Worm (Caenorhabditis elegans) whole organism, L4 larva: ENCODE measurements around the gene T19D12.5.

Experiments
- D1046.2 ChIP-seq: fragments of 200-800 bp; sonication (Bioruptor generic); IDR thresholded peaks from 2 replicates; pipeline ENCODE4 v1.3.6; 2022; ENCODE audit warnings: missing genetic modification characterization, missing compliant biosample characterization
- F37D6.2 ChIP-seq: sonication (generic microtip); optimal IDR thresholded peaks from 2 replicates; lab custom pipeline; 2016; ENCODE audit warnings: mild to moderate bottlenecking, missing genetic modification characterization, missing compliant biosample characterization
- F44E2.7 ChIP-seq: fragments of 200-800 bp; sonication (Bioruptor generic); IDR thresholded peaks from 2 replicates; pipeline ENCODE4 v2.1.2; 2022; ENCODE audit warnings: missing genetic modification characterization, missing compliant biosample characterization
- F49E8.2 ChIP-seq: sonication (generic microtip); optimal IDR thresholded peaks from 2 replicates; lab custom pipeline; 2016; ENCODE audit warnings: missing compliant biosample characterization, mild to moderate bottlenecking, missing genetic modification characterization, borderline replicate concordance
- T26A8.4 ChIP-seq: fragments of 200-800 bp; sonication (Bioruptor generic); IDR thresholded peaks from 2 replicates; pipeline ENCODE4 v1.3.6; 2022; ENCODE audit warnings: missing genetic modification characterization, missing compliant biosample characterization
- Y105C5A.15 ChIP-seq: fragments of 200-800 bp; sonication (Bioruptor generic); IDR thresholded peaks from 2 replicates; pipeline ENCODE4 v1.3.6; 2022; ENCODE audit warnings: missing genetic modification characterization, missing compliant biosample characterization
- Y48G9A.11 ChIP-seq: fragments of 200-800 bp; sonication (Bioruptor generic); IDR thresholded peaks from 2 replicates; pipeline ENCODE4 v1.3.6; 2022; ENCODE audit warnings: missing genetic modification reagents, missing genetic modification characterization, missing compliant biosample characterization
- Y75B8A.6 ChIP-seq: fragments of 200-800 bp; sonication (Bioruptor generic); IDR thresholded peaks from 2 replicates; pipeline ENCODE4 v1.3.6; 2022; ENCODE audit warnings: missing genetic modification reagents, missing genetic modification characterization, missing compliant biosample characterization
- aha-1 ChIP-seq: fragments of 150-350 bp; peaks from one replicate; lab custom pipeline; 2014; ENCODE audit warnings: missing biosample characterization, missing genetic modification characterization
- ama-1 ChIP-seq: fragments of 150-350 bp; optimal IDR thresholded peaks from 2 replicates; lab custom pipeline; 2014; ENCODE audit warnings: inconsistent platforms, mixed read lengths
- attf-4 ChIP-seq: sonication (generic microtip); optimal IDR thresholded peaks from 3 replicates; lab custom pipeline; 2017; ENCODE audit warnings: missing biosample characterization, missing genetic modification characterization
- ceh-20 ChIP-seq: fragments of 200-800 bp; sonication (Bioruptor generic); IDR thresholded peaks from 2 replicates; pipeline ENCODE4 v1.3.6; 2022; ENCODE audit warnings: missing genetic modification reagents, missing genetic modification characterization, missing compliant biosample characterization
- ceh-28 ChIP-seq: fragments of 150-350 bp; optimal IDR thresholded peaks from 2 replicates; lab custom pipeline; 2014; ENCODE audit warnings: missing biosample characterization, missing genetic modification reagents, missing genetic modification characterization
- daf-16 ChIP-seq, 3 experiments: sonication (generic microtip); optimal IDR thresholded peaks; 2 replicates each; lab custom pipeline; 2016 to 2017; ENCODE audit warnings: missing genetic modification characterization in 3 of 3, missing genetic modification reagents in 3 of 3, mild to moderate bottlenecking in 2 of 3, missing compliant biosample characterization in 2 of 3, missing biosample characterization in 1 of 3, moderate library complexity in 1 of 3
- daf-19 ChIP-seq: fragments of 200-800 bp; sonication (Bioruptor generic); conservative IDR thresholded peaks from 2 replicates; pipeline ENCODE4 v1.3.6; 2022; ENCODE audit warnings: missing genetic modification characterization, missing compliant biosample characterization
- dve-1 ChIP-seq: sonication (generic microtip); optimal IDR thresholded peaks from 2 replicates; lab custom pipeline; 2017; ENCODE audit warnings: antibody characterized with exemption, mild to moderate bottlenecking, missing genetic modification characterization, missing compliant biosample characterization; ENCODE audit not compliant: insufficient read depth
- egl-27 ChIP-seq: sonication (generic microtip); optimal IDR thresholded peaks from 3 replicates; lab custom pipeline; 2017; ENCODE audit warnings: missing biosample characterization, missing genetic modification reagents, missing genetic modification characterization
- fkh-10 ChIP-seq: fragments of 150-350 bp; optimal IDR thresholded peaks from 2 replicates; lab custom pipeline; 2014; ENCODE audit warnings: missing biosample characterization, missing genetic modification reagents, missing genetic modification characterization
- hif-1 ChIP-seq, 2 experiments: sonication (generic microtip); optimal IDR thresholded peaks; 2 replicates each; lab custom pipeline; 2016 to 2017; ENCODE audit warnings: missing compliant biosample characterization in 2 of 2, missing genetic modification characterization in 2 of 2, missing genetic modification reagents in 2 of 2, missing genotype in 2 of 2, mild to moderate bottlenecking in 1 of 2
- hlh-11 ChIP-seq: fragments of 200-800 bp; sonication (Bioruptor generic); optimal IDR thresholded peaks from 2 replicates; lab custom pipeline; 2018; ENCODE audit warnings: mild to moderate bottlenecking, missing genetic modification characterization, missing compliant biosample characterization
- hlh-30 ChIP-seq: sonication (generic microtip); optimal IDR thresholded peaks from 2 replicates; lab custom pipeline; 2017; ENCODE audit warnings: antibody characterized with exemption, mild to moderate bottlenecking, missing genetic modification characterization, missing compliant biosample characterization; ENCODE audit not compliant: insufficient read depth
- jun-1 ChIP-seq: fragments of 150-350 bp; optimal IDR thresholded peaks from 2 replicates; lab custom pipeline; 2014; ENCODE audit warnings: missing biosample characterization, missing genetic modification reagents, missing genetic modification characterization
- lim-7 ChIP-seq: fragments of 200-800 bp; sonication (Bioruptor generic); IDR thresholded peaks from 2 replicates; pipeline ENCODE4 v1.3.6; 2022; ENCODE audit warnings: missing genetic modification characterization, missing compliant biosample characterization
- lin-1 ChIP-seq: fragments of 200-800 bp; sonication (Bioruptor generic); IDR thresholded peaks from 2 replicates; pipeline ENCODE4 v1.3.6; 2022; ENCODE audit warnings: missing genetic modification reagents, missing genetic modification characterization, missing compliant biosample characterization
- lin-13 ChIP-seq: fragments of 150-350 bp; optimal IDR thresholded peaks from 2 replicates; lab custom pipeline; 2014; ENCODE audit warnings: missing biosample characterization, missing genetic modification reagents, missing genetic modification characterization
- lin-29 ChIP-seq: fragments of 200-800 bp; sonication (Bioruptor generic); IDR thresholded peaks from 2 replicates; pipeline ENCODE4 v1.3.6; 2022; ENCODE audit warnings: missing genetic modification reagents, missing genetic modification characterization, missing compliant biosample characterization
- lin-38 ChIP-seq: fragments of 200-800 bp; sonication (Bioruptor generic); IDR thresholded peaks from 2 replicates; pipeline ENCODE4 v1.3.6; 2022; ENCODE audit warnings: missing genetic modification reagents, missing genetic modification characterization, missing compliant biosample characterization
- mdl-1 ChIP-seq, 2 experiments: fragments of 150-350 bp in 1 of 2; sonication (generic microtip) in 1 of 2; optimal IDR thresholded peaks; 2 replicates each; lab custom pipeline; 2014 to 2017; ENCODE audit warnings: missing biosample characterization in 2 of 2, missing genetic modification characterization in 2 of 2
- mep-1 ChIP-seq: fragments of 150-350 bp; sonication (generic microtip); optimal IDR thresholded peaks from 3 replicates; lab custom pipeline; 2014; ENCODE audit warnings: missing biosample characterization, missing genetic modification characterization
- mes-2 ChIP-seq: sonication (generic microtip); optimal IDR thresholded peaks from 2 replicates; lab custom pipeline; 2016; ENCODE audit warnings: missing genotype, mild to moderate bottlenecking, missing genetic modification characterization, missing compliant biosample characterization; ENCODE audit not compliant: poor library complexity, severe bottlenecking
- nhr-102 ChIP-seq: sonication (generic microtip); optimal IDR thresholded peaks from 2 replicates; lab custom pipeline; 2016; ENCODE audit warnings: mild to moderate bottlenecking, missing genetic modification characterization, moderate library complexity, missing compliant biosample characterization
- nhr-11 ChIP-seq: fragments of 150-350 bp; optimal IDR thresholded peaks from 2 replicates; lab custom pipeline; 2014; ENCODE audit warnings: missing biosample characterization, missing genetic modification characterization
- nhr-111 ChIP-seq: fragments of 200-800 bp; sonication (Bioruptor generic); optimal IDR thresholded peaks from 2 replicates; lab custom pipeline; 2018; ENCODE audit warnings: mild to moderate bottlenecking, missing genetic modification characterization, missing compliant biosample characterization
- nhr-28 ChIP-seq: fragments of 150-350 bp; optimal IDR thresholded peaks from 2 replicates; lab custom pipeline; 2014; ENCODE audit warnings: missing biosample characterization, missing genetic modification characterization
- nhr-42 ChIP-seq: fragments of 200-800 bp; sonication (Bioruptor generic); IDR thresholded peaks from 2 replicates; pipeline ENCODE4 v1.3.6; 2022; ENCODE audit warnings: missing genetic modification characterization, missing compliant biosample characterization
- nhr-48 ChIP-seq: sonication (generic microtip); optimal IDR thresholded peaks from 2 replicates; lab custom pipeline; 2016; ENCODE audit warnings: mild to moderate bottlenecking, missing genetic modification characterization, missing compliant biosample characterization
- pha-4 ChIP-seq, 2 experiments: fragments of 150-350 bp in 1 of 2; fragments of 200-800 bp in 1 of 2; sonication (Bioruptor generic) in 1 of 2; IDR thresholded peaks in 1 of 2; optimal IDR thresholded peaks in 1 of 2; 2 replicates each; pipeline versions ENCODE4 v1.3.6 to Lab custom; 2014 to 2022; ENCODE audit warnings: missing genetic modification characterization in 2 of 2, missing genetic modification reagents in 2 of 2, missing biosample characterization in 1 of 2, missing compliant biosample characterization in 1 of 2
- php-3 ChIP-seq: fragments of 200-800 bp; sonication (Bioruptor generic); IDR thresholded peaks from 2 replicates; pipeline ENCODE4 v1.3.6; 2022; ENCODE audit warnings: missing genetic modification reagents, missing genetic modification characterization, missing compliant biosample characterization
- rbr-2 ChIP-seq: sonication (generic microtip); optimal IDR thresholded peaks from 2 replicates; lab custom pipeline; 2016; ENCODE audit warnings: missing genotype, missing genetic modification characterization, missing compliant biosample characterization
- skn-1 ChIP-seq: fragments of 150-350 bp; optimal IDR thresholded peaks from 2 replicates; lab custom pipeline; 2014; ENCODE audit warnings: missing biosample characterization, missing genetic modification characterization
- spr-3 ChIP-seq: fragments of 200-800 bp; sonication (Bioruptor generic); optimal IDR thresholded peaks from 2 replicates; lab custom pipeline; 2018; ENCODE audit warnings: mild to moderate bottlenecking, missing genetic modification characterization, missing compliant biosample characterization
- tag-97 ChIP-seq: fragments of 200-800 bp; sonication (Bioruptor generic); IDR thresholded peaks from 2 replicates; pipeline ENCODE4 v1.3.6; 2022; ENCODE audit warnings: missing genetic modification characterization, missing compliant biosample characterization
- tra-1 ChIP-seq: fragments of 200-800 bp; sonication (Bioruptor generic); IDR thresholded peaks from 2 replicates; pipeline ENCODE4 v1.3.6; 2022; ENCODE audit warnings: missing genetic modification reagents, missing genetic modification characterization, missing compliant biosample characterization
- unc-130 ChIP-seq: sonication (generic microtip); optimal IDR thresholded peaks from 2 replicates; lab custom pipeline; 2016; ENCODE audit warnings: missing genetic modification reagents, missing genetic modification characterization, missing compliant biosample characterization
- vab-7 ChIP-seq: fragments of 200-800 bp; sonication (Bioruptor generic); IDR thresholded peaks from 2 replicates; pipeline ENCODE4 v1.3.6; 2022; ENCODE audit warnings: missing genetic modification reagents, missing genetic modification characterization, missing compliant biosample characterization
- zag-1 ChIP-seq: fragments of 150-350 bp; optimal IDR thresholded peaks from 2 replicates; lab custom pipeline; 2014; ENCODE audit warnings: missing biosample characterization, missing genetic modification characterization
- zfp-2 ChIP-seq: sonication (generic microtip); optimal IDR thresholded peaks from 2 replicates; lab custom pipeline; 2016; ENCODE audit warnings: mild to moderate bottlenecking, missing genetic modification characterization, missing compliant biosample characterization
- zfp-3 ChIP-seq: fragments of 200-800 bp; sonication (Bioruptor generic); conservative IDR thresholded peaks from 2 replicates; pipeline ENCODE4 v1.3.6; 2022; ENCODE audit warnings: missing genetic modification reagents, missing genetic modification characterization, missing compliant biosample characterization

The T19D12.5 gene

ce11 chrII:6588605-6589292, 47.3 kb downstream of the T19D12.5 start, which contains the start of gene icd-1 (continued):
- TF ChIP-seq zfp-2 (tag; lab: Kevin White, UChicago) (peak; percentile 74), unc-130 (GFP tag; lab: Kevin White, UChicago) (peak; percentile 89), hlh-30 (tag; lab: Kevin White, UChicago) (peak; percentile 95), egl-27 (tag; lab: Kevin White, UChicago) (no peak), nhr-48 (tag; lab: Kevin White, UChicago) (peak; percentile 92), pha-4 (GFP tag; IDR thresholded peaks at IDR 0.05; lab: Robert Waterston, UW) (peak; percentile 94), pha-4 (tag; optimal IDR thresholded peaks at IDR 0.05; lab: Kevin White, UChicago) (peak; percentile 79), zag-1 (tag; lab: Kevin White, UChicago) (peak; percentile 65), lin-1 (GFP tag; lab: Robert Waterston, UW) (peak; percentile 92), lin-29 (GFP tag; lab: Robert Waterston, UW) (peak; percentile 72), nhr-42 (peak; percentile 80; the same call in 1 of the 2 replicates), F49E8.2 (tag; lab: Kevin White, UChicago) (peak; percentile 84), daf-16 (GFP tag; optimal IDR thresholded peaks at IDR 0.05; lab: Kevin White, UChicago) (peak; percentile 15 to 88), daf-16 (tag; optimal IDR thresholded peaks at IDR 0.05; lab: Kevin White, UChicago) (peak; percentile 57), tra-1 (GFP tag; lab: Robert Waterston, UW) (peak; percentile 81), hif-1 (tag; optimal IDR thresholded peaks at IDR 0.05; lab: Kevin White, UChicago) (peak; percentile 47 to 83), ceh-28 (peak; percentile 47), skn-1 (tag; lab: Kevin White, UChicago) (no peak), lin-38 (GFP tag; lab: Robert Waterston, UW) (peak; percentile 91), spr-3 (peak; percentile 71), tag-97 (GFP tag; lab: Robert Waterston, UW) (0 out of 2 replicates have a peak, but pooled peaks have one; percentile 37), hlh-11 (peak; percentile 97), rbr-2 (tag; lab: Kevin White, UChicago) (peak; percentile 95), aha-1 (peak; percentile 99), php-3 (peak; percentile 93), dve-1 (tag; lab: Kevin White, UChicago) (peak; percentile 98), nhr-11 (tag; lab: Kevin White, UChicago) (peak; percentile 95), nhr-102 (tag; lab: Kevin White, UChicago) (peak; percentile 93), zfp-3 (GFP tag; lab: Robert Waterston, UW) (peak; percentile 63; the same call in 1 of the 2 replicates), fkh-10 (GFP tag; lab: Kevin White, UChicago) (peak; percentile 78), lin-13 (peak; percentile 92), nhr-28 (tag; lab: Kevin White, UChicago) (peak; percentile 90), ceh-20 (GFP tag; lab: Robert Waterston, UW) (peak; percentile 89), mdl-1 (tag; optimal IDR thresholded peaks at IDR 0.05; lab: Kevin White, UChicago) (peak; percentile 56 to 77), nhr-111 (no peak), vab-7 (GFP tag; lab: Robert Waterston, UW) (peak; percentile 44; the same call in 1 of the 2 replicates), lim-7 (no peak), daf-19 (GFP tag; lab: Robert Waterston, UW) (peak; percentile 88), Y48G9A.11 (GFP tag; lab: Robert Waterston, UW) (peak; percentile 73), attf-4 (tag; lab: Kevin White, UChicago) (no peak), mes-2 (tag; lab: Kevin White, UChicago) (peak; percentile 92), Y105C5A.15 (GFP tag; lab: Robert Waterston, UW) (no peak; the same call in 1 of the 2 replicates), mep-1 (tag; lab: Kevin White, UChicago) (peak; percentile 97), T26A8.4 (GFP tag; lab: Robert Waterston, UW) (peak; percentile 94), F44E2.7 (GFP tag; lab: Robert Waterston, UW) (no peak), F37D6.2 (tag; lab: Kevin White, UChicago) (peak; percentile 86), Y75B8A.6 (GFP tag; lab: Robert Waterston, UW) (0 out of 2 replicates have a peak, but pooled peaks have one; percentile 11), jun-1 (tag; lab: Kevin White, UChicago) (peak; percentile 79), ama-1 (lab: Kevin White, UChicago) (no peak), D1046.2 (peak; percentile 58; the same call in 1 of the 2 replicates)
